Fruit fly (Drosophila melanogaster) whole organism, embryonic: ENCODE data around the gene CG43993.

Experiments used
- Atf-2 ChIP-seq: fragments of 200-800 bp; sonication (Bioruptor generic); optimal IDR thresholded peaks from 2 replicates; lab custom pipeline; 2016; ENCODE audit warnings: missing biosample characterization, missing genetic modification characterization
- CG10654 ChIP-seq: fragments of 200-800 bp; sonication (Bioruptor generic); optimal IDR thresholded peaks from 2 replicates; lab custom pipeline; 2016; ENCODE audit warnings: missing biosample characterization, missing genetic modification characterization
- CG11085 ChIP-seq: fragments of 200-800 bp; sonication (Bioruptor generic); IDR thresholded peaks from 2 replicates; pipeline ENCODE4 v1.3.6; 2022; ENCODE audit warnings: missing biosample characterization, missing genetic modification characterization
- CG13894 ChIP-seq: fragments of 200-800 bp; sonication (Bioruptor generic); optimal IDR thresholded peaks from 3 replicates; lab custom pipeline; 2018; ENCODE audit warnings: missing biosample characterization, mild to moderate bottlenecking, missing genetic modification characterization, moderate library complexity
- CG17328 ChIP-seq: fragments of 200-800 bp; sonication (Bioruptor generic); IDR thresholded peaks from 2 replicates; pipeline ENCODE4 v1.3.6; 2022; ENCODE audit warnings: missing biosample characterization, missing genetic modification characterization
- CG17359 ChIP-seq: fragments of 200-800 bp; sonication (Bioruptor generic); optimal IDR thresholded peaks from 3 replicates; lab custom pipeline; 2018; ENCODE audit warnings: missing biosample characterization, mild to moderate bottlenecking, missing genetic modification characterization, moderate library complexity
- CG17612 ChIP-seq: fragments of 200-800 bp; sonication (Bioruptor generic); IDR thresholded peaks from 2 replicates; pipeline ENCODE4 v1.3.6; 2022; ENCODE audit warnings: missing biosample characterization, missing genetic modification characterization
- CG18262 ChIP-seq: fragments of 200-800 bp; optimal IDR thresholded peaks from 3 replicates; lab custom pipeline; 2019; ENCODE audit warnings: missing biosample characterization, mild to moderate bottlenecking, missing genetic modification characterization, moderate library complexity
- CG2120 ChIP-seq: fragments of 200-800 bp; sonication (Bioruptor generic); optimal IDR thresholded peaks from 3 replicates; lab custom pipeline; 2016; ENCODE audit warnings: missing biosample characterization, missing genetic modification characterization
- CG3281 ChIP-seq: fragments of 200-800 bp; sonication (Bioruptor generic); optimal IDR thresholded peaks from 3 replicates; lab custom pipeline; 2017; ENCODE audit warnings: missing biosample characterization, mild to moderate bottlenecking, missing genetic modification characterization
- CG33213 ChIP-seq: fragments of 200-800 bp; sonication (Bioruptor generic); optimal IDR thresholded peaks from 3 replicates; lab custom pipeline; 2016; ENCODE audit warnings: missing biosample characterization, missing genetic modification characterization
- CG34376 ChIP-seq: fragments of 200-800 bp; sonication (Bioruptor generic); optimal IDR thresholded peaks from 2 replicates; lab custom pipeline; 2018; ENCODE audit warnings: missing biosample characterization, mild to moderate bottlenecking, missing genetic modification characterization
- CG5180 ChIP-seq: fragments of 200-800 bp; sonication (Bioruptor generic); optimal IDR thresholded peaks from 3 replicates; lab custom pipeline; 2017; ENCODE audit warnings: missing biosample characterization, missing genetic modification characterization, mild to moderate bottlenecking, moderate library complexity, missing genetic modification reagents
- CG6175 ChIP-seq: fragments of 200-800 bp; sonication (Bioruptor generic); IDR thresholded peaks from 3 replicates; pipeline ENCODE4 v1.3.6; 2022; ENCODE audit warnings: missing biosample characterization, missing genetic modification characterization
- CG6689 ChIP-seq: fragments of 200-800 bp; sonication (Bioruptor generic); IDR thresholded peaks from 2 replicates; pipeline ENCODE4 v1.3.6; 2022; ENCODE audit warnings: missing biosample characterization, missing genetic modification characterization
- CG7745 ChIP-seq: fragments of 200-800 bp; sonication (Bioruptor generic); optimal IDR thresholded peaks from 2 replicates; lab custom pipeline; 2018; ENCODE audit warnings: missing biosample characterization, mild to moderate bottlenecking, missing genetic modification characterization, moderate library complexity
- CG9797 ChIP-seq: fragments of 200-800 bp; sonication (Bioruptor generic); optimal IDR thresholded peaks from 3 replicates; lab custom pipeline; 2018; ENCODE audit warnings: missing biosample characterization, mild to moderate bottlenecking, missing genetic modification characterization
- CG9876 ChIP-seq: fragments of 200-800 bp; sonication (Bioruptor generic); optimal IDR thresholded peaks from 2 replicates; lab custom pipeline; 2016; ENCODE audit warnings: missing biosample characterization, missing genetic modification characterization
- Dbx ChIP-seq: fragments of 200-800 bp; sonication (Bioruptor generic); IDR thresholded peaks from 3 replicates; pipeline ENCODE4 v1.3.6; 2022; ENCODE audit warnings: missing biosample characterization, missing genetic modification characterization
- Dek ChIP-seq: fragments of 200-800 bp; sonication (Bioruptor generic); optimal IDR thresholded peaks from 3 replicates; lab custom pipeline; 2019; ENCODE audit warnings: missing biosample characterization, mild to moderate bottlenecking, missing genetic modification characterization, moderate library complexity
- Ets65A ChIP-seq: fragments of 200-800 bp; sonication (Bioruptor generic); peaks from one replicate; lab custom pipeline; 2016; ENCODE audit warnings: missing biosample characterization, missing genetic modification characterization
- HmgZ ChIP-seq: fragments of 200-800 bp; sonication (Bioruptor generic); optimal IDR thresholded peaks from 2 replicates; lab custom pipeline; 2018; ENCODE audit warnings: missing biosample characterization, mild to moderate bottlenecking, missing genetic modification characterization
- Lpt ChIP-seq: fragments of >200 bp; optimal IDR thresholded peaks from 2 replicates; lab custom pipeline; 2018; ENCODE audit warnings: missing biosample characterization, missing genetic modification characterization
- Nf-YA ChIP-seq: fragments of 200-800 bp; sonication (Bioruptor generic); IDR thresholded peaks from 2 replicates; pipeline ENCODE4 v1.3.6; 2022; ENCODE audit warnings: missing biosample characterization, missing genetic modification characterization
- Nf-YB ChIP-seq: fragments of 200-800 bp; sonication (Bioruptor generic); optimal IDR thresholded peaks from 3 replicates; lab custom pipeline; 2019; ENCODE audit warnings: missing biosample characterization, mild to moderate bottlenecking, missing genetic modification characterization, moderate library complexity
- Sry-δ ChIP-seq: fragments of 200-800 bp; sonication (Bioruptor generic); optimal IDR thresholded peaks from 2 replicates; lab custom pipeline; 2016; ENCODE audit warnings: missing biosample characterization, missing genetic modification characterization
- Xbp1 ChIP-seq: fragments of 200-800 bp; sonication (Bioruptor generic); optimal IDR thresholded peaks from 3 replicates; lab custom pipeline; 2016; ENCODE audit warnings: missing biosample characterization, mild to moderate bottlenecking, missing genetic modification characterization
- ash1 ChIP-seq: fragments of 200-800 bp; sonication (Bioruptor generic); optimal IDR thresholded peaks from 2 replicates; lab custom pipeline; 2018; ENCODE audit warnings: missing biosample characterization, mild to moderate bottlenecking, missing genetic modification characterization
- bowl ChIP-seq: fragments of 200-800 bp; sonication (Bioruptor generic); IDR thresholded peaks from 2 replicates; pipeline ENCODE4 v1.3.6; 2022; ENCODE audit warnings: missing biosample characterization, missing genetic modification characterization
- br ChIP-seq: fragments of >200 bp; optimal IDR thresholded peaks from 2 replicates; lab custom pipeline; 2017
- chinmo ChIP-seq: fragments of 200-800 bp; sonication (Bioruptor generic); IDR thresholded peaks from 4 replicates; pipeline ENCODE4 v1.3.6; 2022; ENCODE audit warnings: missing biosample characterization, missing genetic modification characterization; ENCODE audit not compliant: partially characterized antibody
- crc ChIP-seq: fragments of 200-800 bp; sonication (Bioruptor generic); optimal IDR thresholded peaks from 2 replicates; lab custom pipeline; 2016; ENCODE audit warnings: missing biosample characterization, missing genetic modification characterization
- disco-r ChIP-seq: fragments of 200-800 bp; sonication (Bioruptor generic); optimal IDR thresholded peaks from 2 replicates; lab custom pipeline; 2016; ENCODE audit warnings: missing biosample characterization, missing genetic modification characterization
- eve ChIP-seq, 2 experiments: fragments of >200 bp; optimal IDR thresholded peaks; 2 replicates each; lab custom pipeline; 2017; ENCODE audit warnings: missing biosample characterization in 2 of 2, missing genetic modification characterization in 2 of 2
- fd96Cb ChIP-seq: fragments of 200-800 bp; sonication (Bioruptor generic); optimal IDR thresholded peaks from 2 replicates; lab custom pipeline; 2018; ENCODE audit warnings: missing biosample characterization, mild to moderate bottlenecking, missing genetic modification characterization, moderate library complexity
- fu2 ChIP-seq: fragments of 200-800 bp; sonication (Bioruptor generic); optimal IDR thresholded peaks from 2 replicates; lab custom pipeline; 2016; ENCODE audit warnings: missing biosample characterization, missing genetic modification characterization
- grn ChIP-seq: fragments of 200-800 bp; sonication (Bioruptor generic); optimal IDR thresholded peaks from 3 replicates; lab custom pipeline; 2017; ENCODE audit warnings: missing biosample characterization, missing genetic modification characterization
- hkb ChIP-seq, 2 experiments: fragments of 200-800 bp in 1 of 2; fragments of >200 bp in 1 of 2; sonication (Bioruptor generic) in 1 of 2; IDR thresholded peaks in 1 of 2; optimal IDR thresholded peaks in 1 of 2; 2 replicates each; pipeline versions ENCODE4 v1.3.6 to Lab custom; 2017 to 2022; ENCODE audit warnings: missing biosample characterization in 1 of 2, missing genetic modification characterization in 1 of 2
- lmd ChIP-seq: fragments of 200-800 bp; sonication (Bioruptor generic); IDR thresholded peaks from 2 replicates; pipeline ENCODE4 v1.3.6; 2022; ENCODE audit warnings: missing biosample characterization, missing genetic modification characterization
- luna ChIP-seq: fragments of 200-800 bp; sonication (Bioruptor generic); optimal IDR thresholded peaks from 2 replicates; lab custom pipeline; 2016; ENCODE audit warnings: missing biosample characterization, missing genetic modification characterization
- mirr ChIP-seq: fragments of 200-800 bp; sonication (Bioruptor generic); optimal IDR thresholded peaks from 3 replicates; lab custom pipeline; 2018; ENCODE audit warnings: missing biosample characterization, mild to moderate bottlenecking, missing genetic modification characterization
- nerfin-1 ChIP-seq: fragments of 200-800 bp; sonication (Bioruptor generic); optimal IDR thresholded peaks from 3 replicates; lab custom pipeline; 2019; ENCODE audit warnings: missing biosample characterization, mild to moderate bottlenecking, missing genetic modification characterization, moderate library complexity
- schlank ChIP-seq: fragments of 200-800 bp; sonication (Bioruptor generic); optimal IDR thresholded peaks from 2 replicates; lab custom pipeline; 2018; ENCODE audit warnings: missing biosample characterization, mild to moderate bottlenecking, missing genetic modification characterization
- scrt ChIP-seq: fragments of 200-800 bp; sonication (Bioruptor generic); optimal IDR thresholded peaks from 2 replicates; lab custom pipeline; 2018; ENCODE audit warnings: missing biosample characterization, mild to moderate bottlenecking, missing genetic modification characterization, moderate library complexity
- seq ChIP-seq: fragments of 200-800 bp; sonication (Bioruptor generic); IDR thresholded peaks from 2 replicates; pipeline ENCODE4 v1.3.6; 2022; ENCODE audit warnings: missing biosample characterization, missing genetic modification characterization
- sna ChIP-seq: fragments of 200-800 bp; sonication (Bioruptor generic); IDR thresholded peaks from 2 replicates; pipeline ENCODE4 v1.3.6; 2022; ENCODE audit warnings: missing biosample characterization, missing genetic modification characterization; ENCODE audit not compliant: partially characterized antibody
- tap ChIP-seq: fragments of 200-800 bp; optimal IDR thresholded peaks from 3 replicates; lab custom pipeline; 2019; ENCODE audit warnings: missing biosample characterization, mild to moderate bottlenecking, missing genetic modification characterization, moderate library complexity
- tgo ChIP-seq: fragments of 200-800 bp; sonication (Bioruptor generic); IDR thresholded peaks from 3 replicates; pipeline ENCODE4 v1.3.6; 2022; ENCODE audit warnings: missing biosample characterization, missing genetic modification characterization
- wor ChIP-seq: fragments of 200-800 bp; sonication (Bioruptor generic); IDR thresholded peaks from 2 replicates; pipeline ENCODE4 v1.3.6; 2022; ENCODE audit warnings: missing biosample characterization, missing genetic modification characterization
- z ChIP-seq: fragments of 200-800 bp; sonication (Bioruptor generic); IDR thresholded peaks from 3 replicates; pipeline ENCODE4 v1.3.6; 2022; ENCODE audit warnings: missing biosample characterization, missing genetic modification characterization
- zf30C ChIP-seq: fragments of 200-800 bp; sonication (Bioruptor generic); optimal IDR thresholded peaks from 3 replicates; lab custom pipeline; 2018; ENCODE audit warnings: missing biosample characterization, mild to moderate bottlenecking, missing genetic modification characterization
- zfh1 ChIP-seq: fragments of 200-800 bp; sonication (Bioruptor generic); IDR thresholded peaks from 3 replicates; pipeline ENCODE4 v1.3.6; 2022; ENCODE audit warnings: missing biosample characterization, missing genetic modification characterization

Gene CG43993

dm6 chr3L:11992960-11993359 is 39.4 kb upstream of the CG43993 start, which contains the start of gene viaf (continued):
- TF ChIP-seq Dbx (GFP tag; lab: Robert Waterston, UW), result 0 out of 3 replicates have a peak, but pooled peaks have one; percentile 39
- TF ChIP-seq ash1, result no peak
- no peak for TF ChIP-seq CG33213 (GFP tag; lab: Kevin White, UChicago)
- TF ChIP-seq disco-r (GFP tag; lab: Kevin White, UChicago), result no peak
- TF ChIP-seq CG34376, result no peak
- TF ChIP-seq sna (GFP tag; lab: Robert Waterston, UW), result peak; percentile 94
- TF ChIP-seq Ets65A (GFP tag; lab: Kevin White, UChicago), result peak; percentile 86
- no peak for TF ChIP-seq CG17359 (tag; lab: Kevin White, UChicago)
- TF ChIP-seq Nf-YB (GFP tag; lab: Kevin White, UChicago), result no peak
- no peak for TF ChIP-seq schlank (tag; lab: Kevin White, UChicago)
- no peak for TF ChIP-seq z (GFP tag; lab: Robert Waterston, UW)
- TF ChIP-seq chinmo (GFP tag; lab: Robert Waterston, UW), result peak; percentile 83; the same call in 2 of the 4 replicates
- TF ChIP-seq CG9876 (GFP tag; lab: Kevin White, UChicago), result no peak
- TF ChIP-seq CG18262, result no peak
- TF ChIP-seq CG10654 (GFP tag; lab: Kevin White, UChicago), result peak; percentile 49
- no peak for TF ChIP-seq CG17612
- peak; percentile 22 for TF ChIP-seq fd96Cb (tag; lab: Kevin White, UChicago)
- no peak for TF ChIP-seq nerfin-1 (tag; lab: Kevin White, UChicago)
- no peak for TF ChIP-seq CG9797 (GFP tag; lab: Kevin White, UChicago)
- TF ChIP-seq crc, result no peak
- no peak for TF ChIP-seq CG11085
- TF ChIP-seq wor, result no peak
- no peak for TF ChIP-seq CG7745
- no peak for TF ChIP-seq bowl (GFP tag; lab: Robert Waterston, UW)
- peak; percentile 62 for TF ChIP-seq CG2120 (GFP tag; lab: Kevin White, UChicago)
- TF ChIP-seq fu2 (GFP tag; lab: Kevin White, UChicago), result no peak
- no peak for TF ChIP-seq tap (tag; lab: Kevin White, UChicago)
- TF ChIP-seq mirr (GFP tag; lab: Kevin White, UChicago), result no peak
- no peak for TF ChIP-seq CG3281 (GFP tag; lab: Kevin White, UChicago)
- no peak for TF ChIP-seq CG6175
- no peak for TF ChIP-seq CG6689 (GFP tag; lab: Robert Waterston, UW)
- TF ChIP-seq grn, result no peak
- TF ChIP-seq CG13894 (tag; lab: Kevin White, UChicago), result no peak
- TF ChIP-seq tgo, result peak; percentile 29; the same call in 2 of the 3 replicates
- TF ChIP-seq Lpt (GFP tag; lab: Kevin White, UChicago), result no peak
- TF ChIP-seq zfh1, result peak; percentile 61; the same call in 1 of the 3 replicates
- TF ChIP-seq hkb (optimal IDR thresholded peaks at IDR 0.05; lab: Kevin White, UChicago), result no peak
- TF ChIP-seq hkb (GFP tag; IDR thresholded peaks at IDR 0.05; lab: Robert Waterston, UW), result peak; percentile 66
- peak; percentile 70 for TF ChIP-seq HmgZ (tag; lab: Kevin White, UChicago)
- no peak for TF ChIP-seq Dek
- no peak for TF ChIP-seq Nf-YA
- no peak for TF ChIP-seq zf30C (GFP tag; lab: Kevin White, UChicago)
- no peak for TF ChIP-seq seq (GFP tag; lab: Robert Waterston, UW)
- no peak for TF ChIP-seq br
- peak; percentile 83 for TF ChIP-seq Sry-δ (GFP tag; lab: Kevin White, UChicago)
- no peak for TF ChIP-seq CG5180
- peak; percentile 2 for TF ChIP-seq luna (GFP tag; lab: Kevin White, UChicago)
- TF ChIP-seq Xbp1 (GFP tag; lab: Kevin White, UChicago), result peak; percentile 78
- no peak for TF ChIP-seq CG17328
- no peak for TF ChIP-seq eve (GFP tag; optimal IDR thresholded peaks at IDR 0.05; lab: Kevin White, UChicago)
- no peak for TF ChIP-seq scrt (GFP tag; lab: Kevin White, UChicago)
- peak; percentile 45; the same call in 1 of the 2 replicates for TF ChIP-seq lmd (GFP tag; lab: Robert Waterston, UW)
- TF ChIP-seq Atf-2 (GFP tag; lab: Kevin White, UChicago), result no peak
